Fruit fly (Drosophila melanogaster): Measurements from ENCODE around the gene kek5.

kek5 gene

DNA sequence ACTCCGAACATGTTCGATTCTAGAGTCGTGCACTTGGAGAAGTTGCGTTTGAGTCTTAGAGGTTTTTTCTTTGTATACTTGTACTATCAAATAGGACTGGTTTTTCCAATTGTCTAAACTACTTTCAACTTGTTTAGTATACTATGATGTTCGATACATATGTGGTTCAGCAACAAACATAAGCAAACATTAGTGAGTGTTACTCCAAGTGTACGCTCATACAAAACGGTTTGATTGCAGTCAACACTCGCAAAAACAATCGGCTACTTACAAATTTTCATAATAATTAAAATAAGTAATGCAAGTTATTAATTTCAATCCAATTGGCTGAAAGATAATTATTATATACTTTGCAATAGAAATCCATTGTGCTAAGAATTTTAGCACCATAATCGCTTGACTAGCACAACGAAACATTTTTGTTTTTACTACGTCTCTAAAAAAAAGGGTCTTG, 8.5 kb downstream of the kek5 start (continued):
- TF ChIP-seq otp (GFP tag; IDR thresholded peaks at IDR 0.05), result 0 out of 3 replicates have a peak, but pooled peaks have one; percentile 29
- peak; percentile 31 for TF ChIP-seq Asciz (GFP tag; optimal IDR thresholded peaks at IDR 0.05)
- TF ChIP-seq CG34422 (GFP tag; IDR thresholded peaks at IDR 0.05), result 0 out of 3 replicates have a peak, but pooled peaks have one; percentile 49
- TF ChIP-seq Rx (GFP tag; IDR thresholded peaks at IDR 0.05), result peak; percentile 28; the same call in 1 of the 2 replicates
- no peak for TF ChIP-seq Kr (GFP tag; optimal IDR thresholded peaks at IDR 0.05)
- no peak for TF ChIP-seq BEAF-32 (GFP tag; optimal IDR thresholded peaks at IDR 0.05)
- no peak for TF ChIP-seq danr (GFP tag; IDR thresholded peaks at IDR 0.05)
- no peak for TF ChIP-seq bbx (GFP tag; IDR thresholded peaks at IDR 0.05; ENCODE audit: partially characterized antibody)
- TF ChIP-seq crc (GFP tag; optimal IDR thresholded peaks at IDR 0.05), result no peak
- TF ChIP-seq CG3847 (GFP tag; IDR thresholded peaks at IDR 0.05), result no peak
- no peak for TF ChIP-seq Antp (GFP tag; optimal IDR thresholded peaks at IDR 0.05)
- TF ChIP-seq CG42726 (GFP tag; IDR thresholded peaks at IDR 0.05; ENCODE audit: partially characterized antibody), result no peak
- no peak for TF ChIP-seq TFAM (GFP tag; optimal IDR thresholded peaks at IDR 0.05)
- peak; percentile 3 for TF ChIP-seq Atf3 (GFP tag; optimal IDR thresholded peaks at IDR 0.05)
- TF ChIP-seq Ravus (GFP tag; IDR thresholded peaks at IDR 0.05), result no peak
- TF ChIP-seq bcd (GFP tag; optimal IDR thresholded peaks at IDR 0.05), result peak; percentile 44
- no peak for TF ChIP-seq Usf (GFP tag; optimal IDR thresholded peaks at IDR 0.05)
- no peak for TF ChIP-seq insv (GFP tag; optimal IDR thresholded peaks at IDR 0.05)
- TF ChIP-seq Hsf (GFP tag; optimal IDR thresholded peaks at IDR 0.05), result peak; percentile 60
- no peak for TF ChIP-seq Bteb2 (GFP tag; optimal IDR thresholded peaks at IDR 0.05)
- peak; percentile 40; the same call in 1 of the 3 replicates for TF ChIP-seq CG2199 (GFP tag; IDR thresholded peaks at IDR 0.05)
- no peak for TF ChIP-seq Lpt (GFP tag; optimal IDR thresholded peaks at IDR 0.05)
- no peak; the same call in 1 of the 2 replicates for TF ChIP-seq sisA (GFP tag; IDR thresholded peaks at IDR 0.05)
- TF ChIP-seq CG6689 (GFP tag; IDR thresholded peaks at IDR 0.05), result no peak; the same call in 1 of the 2 replicates
- TF ChIP-seq Eip74EF (GFP tag; optimal IDR thresholded peaks at IDR 0.05), result peak in 1 of 2 experiments; percentile 23
- TF ChIP-seq oc (tag; optimal IDR thresholded peaks at IDR 0.05), result peak; percentile 20
- TF ChIP-seq bowl (GFP tag; IDR thresholded peaks at IDR 0.05), result no peak
- peak; percentile 50 for TF ChIP-seq tx (GFP tag; optimal IDR thresholded peaks at IDR 0.05)
- TF ChIP-seq CG5180 (GFP tag; optimal IDR thresholded peaks at IDR 0.05), result peak; percentile 99
- TF ChIP-seq hbn (GFP tag; IDR thresholded peaks at IDR 0.05; ENCODE audit: partially characterized antibody), result no peak
- TF ChIP-seq Jarid2 (GFP tag; optimal IDR thresholded peaks at IDR 0.05), result no peak
- TF ChIP-seq toy (GFP tag; IDR thresholded peaks at IDR 0.05), result no peak
- TF ChIP-seq slp2 (GFP tag; optimal IDR thresholded peaks at IDR 0.05), result peak; percentile 7
- TF ChIP-seq CG15514 (GFP tag; optimal IDR thresholded peaks at IDR 0.05), result peak; percentile 0
- no peak for TF ChIP-seq ERR (GFP tag; optimal IDR thresholded peaks at IDR 0.05)
- no peak for TF ChIP-seq run (tag; optimal IDR thresholded peaks at IDR 0.05)
- TF ChIP-seq btn (GFP tag; optimal IDR thresholded peaks at IDR 0.05), result no peak
- no peak for TF ChIP-seq CG10462 (GFP tag; optimal IDR thresholded peaks at IDR 0.05)
- TF ChIP-seq CG8089 (GFP tag; optimal IDR thresholded peaks at IDR 0.05), result peak; percentile 20
- TF ChIP-seq Oaz (GFP tag; IDR thresholded peaks at IDR 0.05), result no peak
- TF ChIP-seq eve (GFP tag; optimal IDR thresholded peaks at IDR 0.05), result peak in 1 of 2 experiments; percentile 82
- no peak for TF ChIP-seq Doc3 (GFP tag; IDR thresholded peaks at IDR 0.05; ENCODE audit: partially characterized antibody)
- no peak for TF ChIP-seq p53 (GFP tag; optimal IDR thresholded peaks at IDR 0.05)
- no peak for TF ChIP-seq CG15073 (GFP tag; optimal IDR thresholded peaks at IDR 0.05)
- TF ChIP-seq zfh2 (GFP tag; optimal IDR thresholded peaks at IDR 0.05), result no peak
- peak; percentile 13 for TF ChIP-seq CG4820 (GFP tag; optimal IDR thresholded peaks at IDR 0.05)
- no peak for TF ChIP-seq hb (GFP tag; IDR thresholded peaks at IDR 0.05; ENCODE audit: partially characterized antibody)
- no peak for TF ChIP-seq abd-A (tag; optimal IDR thresholded peaks at IDR 0.05)
- TF ChIP-seq esg (GFP tag; conservative IDR thresholded peaks at IDR 0.05), result no peak
- no peak for TF ChIP-seq C15 (GFP tag; IDR thresholded peaks at IDR 0.05)
- TF ChIP-seq CG11504 (tag; optimal IDR thresholded peaks at IDR 0.05), result peak; percentile 63

Data from whole organism, embryonic.